Fruit fly (Drosophila melanogaster): ENCODE data around the gene fng.

fng gene

DNA sequence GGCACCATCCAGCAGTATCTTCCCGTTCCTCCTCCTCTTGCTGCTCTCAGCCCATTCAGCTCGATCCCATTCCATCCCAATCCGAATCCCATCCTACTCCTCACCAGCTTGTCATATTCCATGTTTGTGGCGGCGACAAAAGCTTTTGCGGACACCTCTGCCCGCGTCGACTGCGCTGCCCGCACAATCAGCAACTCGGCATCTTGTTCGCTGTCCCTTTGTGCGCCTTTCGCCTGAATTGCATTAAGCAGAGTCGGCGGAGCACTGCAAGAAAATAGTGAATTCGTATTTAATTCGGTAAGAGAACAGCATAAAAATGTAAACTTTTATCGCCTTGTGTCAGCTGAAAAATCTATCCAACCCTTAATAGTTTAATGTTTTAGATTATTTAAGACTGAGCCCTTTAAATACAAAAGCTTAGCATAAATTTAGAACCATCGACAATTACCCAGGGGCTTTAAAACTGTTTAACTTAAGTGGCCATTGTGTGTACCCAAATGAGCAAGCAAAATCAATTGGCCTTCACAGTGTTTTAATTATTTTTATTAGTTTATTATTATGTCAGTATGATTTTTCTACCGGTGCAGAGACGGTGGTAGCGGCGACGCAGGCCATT is 1.3 kb upstream of the fng start (continued):
- TF ChIP-seq HLH3B (GFP tag; IDR thresholded peaks at IDR 0.05): no peak
- TF ChIP-seq ttk (GFP tag; IDR thresholded peaks at IDR 0.05): no peak
- peak; percentile 2 for TF ChIP-seq Six4 (GFP tag; optimal IDR thresholded peaks at IDR 0.05)
- no peak for TF ChIP-seq CG7786 (GFP tag; optimal IDR thresholded peaks at IDR 0.05)
- TF ChIP-seq CG10462 (GFP tag; optimal IDR thresholded peaks at IDR 0.05): no peak
- TF ChIP-seq HLHmδ (GFP tag; optimal IDR thresholded peaks at IDR 0.05): no peak
- TF ChIP-seq CG8478 (optimal IDR thresholded peaks at IDR 0.05): no peak
- TF ChIP-seq Elba2 (GFP tag; optimal IDR thresholded peaks at IDR 0.05): no peak
- TF ChIP-seq CG12104 (GFP tag; optimal IDR thresholded peaks at IDR 0.05): no peak
- TF ChIP-seq trh (GFP tag; optimal IDR thresholded peaks at IDR 0.05): no peak
- TF ChIP-seq corto (GFP tag; optimal IDR thresholded peaks at IDR 0.05): peak; percentile 54
- no peak for TF ChIP-seq H15 (GFP tag; IDR thresholded peaks at IDR 0.05)
- no peak for TF ChIP-seq unc-4 (GFP tag; IDR thresholded peaks at IDR 0.05; ENCODE audit: partially characterized antibody)
- no peak for TF ChIP-seq Hand (GFP tag; optimal IDR thresholded peaks at IDR 0.05)
- TF ChIP-seq sd (tag; optimal IDR thresholded peaks at IDR 0.05): no peak
- TF ChIP-seq CG8089 (GFP tag; optimal IDR thresholded peaks at IDR 0.05): no peak
- TF ChIP-seq CG2116 (GFP tag; optimal IDR thresholded peaks at IDR 0.05): no peak

- no peak for TF ChIP-seq fu2 (GFP tag; optimal IDR thresholded peaks at IDR 0.05)
- TF ChIP-seq CG2678 (tag; optimal IDR thresholded peaks at IDR 0.05): peak; percentile 79
- peak; percentile 41 for TF ChIP-seq tio (GFP tag; optimal IDR thresholded peaks at IDR 0.05)
- no peak for TF ChIP-seq z (GFP tag; IDR thresholded peaks at IDR 0.05)
- TF ChIP-seq tup (GFP tag; optimal IDR thresholded peaks at IDR 0.05): no peak
- TF ChIP-seq CG14441 (GFP tag; IDR thresholded peaks at IDR 0.05): no peak
- peak; percentile 79 for TF ChIP-seq CG14710 (tag; optimal IDR thresholded peaks at IDR 0.05)
- TF ChIP-seq bigmax (GFP tag; optimal IDR thresholded peaks at IDR 0.05): no peak
- no peak for TF ChIP-seq CG9215 (GFP tag; IDR thresholded peaks at IDR 0.05)
- TF ChIP-seq Nf-YB (GFP tag; optimal IDR thresholded peaks at IDR 0.05): no peak
- peak; percentile 71; the same call in 2 of the 3 replicates for TF ChIP-seq ci (GFP tag; IDR thresholded peaks at IDR 0.05)
- peak; percentile 73 for TF ChIP-seq trem (tag; optimal IDR thresholded peaks at IDR 0.05)
- no peak for TF ChIP-seq knrl (GFP tag; IDR thresholded peaks at IDR 0.05; ENCODE audit: partially characterized antibody)
- TF ChIP-seq Fer3 (tag; optimal IDR thresholded peaks at IDR 0.05): peak; percentile 11
- no peak for TF ChIP-seq Bgb (GFP tag; IDR thresholded peaks at IDR 0.05; ENCODE audit: partially characterized antibody)
- TF ChIP-seq Spps (tag; optimal IDR thresholded peaks at IDR 0.05): peak; percentile 68
- TF ChIP-seq Gug (GFP tag; IDR thresholded peaks at IDR 0.05): peak; percentile 47; the same call in 2 of the 4 replicates
- peak; percentile 78 for TF ChIP-seq Asciz (GFP tag; optimal IDR thresholded peaks at IDR 0.05)
- TF ChIP-seq Usf (GFP tag; optimal IDR thresholded peaks at IDR 0.05): no peak
- no peak; the same call in 1 of the 2 replicates for TF ChIP-seq CG32767 (GFP tag; IDR thresholded peaks at IDR 0.05)
- peak; percentile 59 for TF ChIP-seq CG1602 (GFP tag; optimal IDR thresholded peaks at IDR 0.05)
- peak; percentile 66 for TF ChIP-seq CG4820 (GFP tag; optimal IDR thresholded peaks at IDR 0.05)
- TF ChIP-seq CG17359 (tag; optimal IDR thresholded peaks at IDR 0.05): peak; percentile 83
- no peak for TF ChIP-seq sc (optimal IDR thresholded peaks at IDR 0.05)
- TF ChIP-seq sc (GFP tag; optimal IDR thresholded peaks at IDR 0.05): peak; percentile 66
- peak; percentile 69; the same call in 1 of the 3 replicates for TF ChIP-seq sr (GFP tag; IDR thresholded peaks at IDR 0.05)
- no peak for TF ChIP-seq CG11456 (GFP tag; IDR thresholded peaks at IDR 0.05)
- TF ChIP-seq Hr51 (GFP tag; optimal IDR thresholded peaks at IDR 0.05): peak in 1 of 2 experiments; percentile 68
- TF ChIP-seq prd (optimal IDR thresholded peaks at IDR 0.05): no peak
- peak; percentile 58; the same call in 1 of the 3 replicates for TF ChIP-seq prd (GFP tag; IDR thresholded peaks at IDR 0.05)
- peak; percentile 44 for TF ChIP-seq ssp (GFP tag; IDR thresholded peaks at IDR 0.05)
- TF ChIP-seq CG32772 (GFP tag; IDR thresholded peaks at IDR 0.05): peak; percentile 39; the same call in 1 of the 2 replicates
- no peak for TF ChIP-seq CG17186 (GFP tag; optimal IDR thresholded peaks at IDR 0.05)
- TF ChIP-seq CG11504 (tag; optimal IDR thresholded peaks at IDR 0.05): peak; percentile 81
Observed at dm6 chr3L:20950136-20950499, 806 bp upstream of the fng start.

Data from whole organism, embryonic.